Worm (Caenorhabditis elegans): Measurements from ENCODE around the gene Y54G2A.72.
"Not testable (repeated sequence)": the region's sequence is repeated elsewhere in the genome, so short reads cannot be mapped to it uniquely, and the experiment has no call there.

The Y54G2A.72 gene

ce11 chrIV:2782793-2783540 is 5.0 kb downstream of the Y54G2A.72 start, which contains the start of gene Y54G2A.12:
Gene Y54G2A.12, minus strand, starts transcription at chrIV:2782843.
- no peak for TF ChIP-seq ces-1 (GFP tag; optimal IDR thresholded peaks at IDR 0.05)
- TF ChIP-seq snpc-4 (tag; optimal IDR thresholded peaks at IDR 0.05), result no peak
- TF ChIP-seq ceh-43 (GFP tag; optimal IDR thresholded peaks at IDR 0.05), result no peak
- TF ChIP-seq ztf-11 (tag; optimal IDR thresholded peaks at IDR 0.05), result no peak
- TF ChIP-seq mep-1 (tag; optimal IDR thresholded peaks at IDR 0.05), result no peak
- TF ChIP-seq zip-8 (tag; optimal IDR thresholded peaks at IDR 0.05), result no peak
- no peak for TF ChIP-seq tbx-8 (GFP tag; optimal IDR thresholded peaks at IDR 0.05)
- no peak for TF ChIP-seq unc-62 (GFP tag; optimal IDR thresholded peaks at IDR 0.05)
- TF ChIP-seq elt-1 (tag; optimal IDR thresholded peaks at IDR 0.05; ENCODE audit: borderline replicate concordance, insufficient read depth), result no peak
- TF ChIP-seq M03D4.4 (tag; optimal IDR thresholded peaks at IDR 0.05), result no peak

ce11 chrIV:2785057-2785456 is 7.1 kb downstream of the Y54G2A.72 start:
- TF ChIP-seq nhr-12 (tag; optimal IDR thresholded peaks at IDR 0.05) (no peak), unc-120 (tag; optimal IDR thresholded peaks at IDR 0.05; ENCODE audit: poor library complexity, severe bottlenecking) (no peak), lsy-2 (tag; optimal IDR thresholded peaks at IDR 0.05) (no peak), mls-2 (tag; optimal IDR thresholded peaks at IDR 0.05) (no peak), unc-62 (GFP tag; optimal IDR thresholded peaks at IDR 0.05) (peak; percentile 13), ces-1 (GFP tag; optimal IDR thresholded peaks at IDR 0.05) (peak; percentile 90), pha-4 (tag; optimal IDR thresholded peaks at IDR 0.05) (peak; percentile 71), sem-2 (GFP tag; optimal IDR thresholded peaks at IDR 0.05) (no peak), hlh-1 (tag; optimal IDR thresholded peaks at IDR 0.05) (no peak)

ce11 chrIV:2788389-2788788 is 10.4 kb downstream of the Y54G2A.72 start, which contains the start of gene atln-1:
Gene atln-1, plus strand, starts transcription at chrIV:2788689.
- TF ChIP-seq nhr-12 (tag; optimal IDR thresholded peaks at IDR 0.05); bed-3 (GFP tag; optimal IDR thresholded peaks at IDR 0.05); mab-5 (tag; optimal IDR thresholded peaks at IDR 0.05): not testable (repeated sequence)

- no peak for TF ChIP-seq ceh-43 (GFP tag; optimal IDR thresholded peaks at IDR 0.05)
- TF ChIP-seq mab-5 (tag; optimal IDR thresholded peaks at IDR 0.05), result no peak
- no peak for TF ChIP-seq nhr-237 (tag; optimal IDR thresholded peaks at IDR 0.05)
- no peak for TF ChIP-seq mls-2 (tag; optimal IDR thresholded peaks at IDR 0.05)
These were observed 16.0 kb downstream of the Y54G2A.72 start for ce11 chrIV:2793956-2794355.

ce11 chrIV:2798339-2798738 is 20.4 kb downstream of the Y54G2A.72 start, which contains the start of gene Y54G2A.52:
Gene Y54G2A.52, minus strand, starts transcription at chrIV:2798686.
- no peak for TF ChIP-seq mab-5 (tag; optimal IDR thresholded peaks at IDR 0.05)
- no peak for TF ChIP-seq bed-3 (GFP tag; optimal IDR thresholded peaks at IDR 0.05)
- TF ChIP-seq sem-2 (GFP tag; optimal IDR thresholded peaks at IDR 0.05), result no peak
- TF ChIP-seq ztf-11 (tag; optimal IDR thresholded peaks at IDR 0.05), result no peak
- no peak for TF ChIP-seq ceh-83 (GFP tag; optimal IDR thresholded peaks at IDR 0.05)
- no peak for TF ChIP-seq drap-1 (GFP tag; optimal IDR thresholded peaks at IDR 0.05)
- TF ChIP-seq nhr-237 (tag; optimal IDR thresholded peaks at IDR 0.05), result no peak
- TF ChIP-seq snpc-4 (tag; optimal IDR thresholded peaks at IDR 0.05), result no peak
- TF ChIP-seq nhr-12 (tag; optimal IDR thresholded peaks at IDR 0.05), result no peak
- TF ChIP-seq unc-39 (tag; optimal IDR thresholded peaks at IDR 0.05), result no peak
- TF ChIP-seq sptf-1 (tag; optimal IDR thresholded peaks at IDR 0.05), result no peak
- no peak for TF ChIP-seq cnd-1 (tag; optimal IDR thresholded peaks at IDR 0.05)

- TF ChIP-seq mep-1 (tag; optimal IDR thresholded peaks at IDR 0.05) (no peak), nhr-237 (tag; optimal IDR thresholded peaks at IDR 0.05) (no peak), zip-8 (tag; optimal IDR thresholded peaks at IDR 0.05) (no peak), M03D4.4 (tag; optimal IDR thresholded peaks at IDR 0.05) (no peak), lin-32 (GFP tag; optimal IDR thresholded peaks at IDR 0.05) (no peak), lsy-2 (tag; optimal IDR thresholded peaks at IDR 0.05) (no peak), nhr-28 (tag; optimal IDR thresholded peaks at IDR 0.05) (no peak), nhr-12 (tag; optimal IDR thresholded peaks at IDR 0.05) (no peak)
These were observed 21.4 kb downstream of the Y54G2A.72 start, which contains the start of gene Y54G2A.10 for ce11 chrIV:2799389-2799788. Gene Y54G2A.10, plus strand, starts transcription at chrIV:2799689.

All from whole organism, mixed stage, embryonic.